Worm (Caenorhabditis elegans) whole organism, early embryonic: Measurements from ENCODE around the gene ZC262.4.

Experiments
- F13C5.2 ChIP-seq: sonication (generic microtip); optimal IDR thresholded peaks from 2 replicates; lab custom pipeline; 2017; ENCODE audit warnings: mild to moderate bottlenecking, missing genetic modification characterization, inconsistent platforms, missing compliant biosample characterization
- ama-1 ChIP-seq: fragments of 150-350 bp; optimal IDR thresholded peaks from 2 replicates; lab custom pipeline; 2014
- ets-7 ChIP-seq: sonication (generic microtip); optimal IDR thresholded peaks from 2 replicates; lab custom pipeline; 2016; ENCODE audit warnings: missing genotype, missing genetic modification characterization, missing compliant biosample characterization
- hmg-4 ChIP-seq: fragments of 200-800 bp; sonication (Bioruptor generic); optimal IDR thresholded peaks from 2 replicates; lab custom pipeline; 2018; ENCODE audit warnings: mild to moderate bottlenecking, missing genetic modification characterization, missing compliant biosample characterization
- pes-1 ChIP-seq: fragments of 200-800 bp; sonication (Bioruptor generic); IDR thresholded peaks from 2 replicates; pipeline ENCODE4 v1.3.6; 2022; ENCODE audit warnings: missing genetic modification reagents, missing genetic modification characterization, missing compliant biosample characterization
- tbx-11 ChIP-seq: fragments of 200-800 bp; sonication (Bioruptor generic); IDR thresholded peaks from 2 replicates; pipeline ENCODE4 v1.3.6; 2022; ENCODE audit warnings: missing genetic modification characterization, missing compliant biosample characterization
- tra-4 ChIP-seq: sonication (generic microtip); optimal IDR thresholded peaks from 2 replicates; lab custom pipeline; 2017; ENCODE audit warnings: missing genetic modification characterization, missing compliant biosample characterization

DNA sequence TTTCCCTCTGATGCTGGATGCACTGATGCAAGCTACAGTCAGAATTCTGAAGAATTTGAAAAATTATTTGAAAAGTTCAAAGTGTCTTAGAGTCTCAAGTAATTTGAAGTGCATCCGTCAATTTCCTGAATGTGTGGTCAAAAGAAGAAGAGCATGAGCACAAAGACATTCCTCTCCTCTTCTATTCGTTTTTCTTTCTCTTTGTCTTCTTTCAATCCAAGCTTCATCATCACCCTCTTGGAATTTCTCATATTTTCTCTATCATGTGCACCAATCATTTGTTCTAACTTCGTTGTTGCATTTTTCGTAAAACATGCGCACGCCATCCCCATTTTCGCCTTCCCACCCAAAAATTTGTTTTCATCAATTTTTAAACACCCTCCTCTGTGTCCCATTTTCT is 48.3 kb downstream of the ZC262.4 start:
- no peak for TF ChIP-seq pes-1
- TF ChIP-seq tbx-11 (GFP tag; lab: Robert Waterston, UW) = no peak
- TF ChIP-seq F13C5.2 = no peak
- TF ChIP-seq tra-4 (tag; lab: Kevin White, UChicago) = no peak
- TF ChIP-seq ama-1 (lab: Kevin White, UChicago) = no peak
- no peak for TF ChIP-seq hmg-4 (GFP tag; lab: Kevin White, UChicago)
- TF ChIP-seq ets-7 = no peak
